Fruit fly (Drosophila melanogaster): ENCODE data around the gene Lamtor5.

The Lamtor5 gene

dm6 chrX:1879606-1880110 is 20.9 kb upstream of the Lamtor5 start, which contains the start of gene CG14818:
Gene CG14818, minus strand, starts transcription at chrX:1879774.
- TF ChIP-seq h (optimal IDR thresholded peaks at IDR 0.05) = no peak
- TF ChIP-seq ttk (optimal IDR thresholded peaks at IDR 0.05) = no peak
- TF ChIP-seq Sin3A (optimal IDR thresholded peaks at IDR 0.05) = no peak
- no peak for TF ChIP-seq Myc (optimal IDR thresholded peaks at IDR 0.05)
- no peak for TF ChIP-seq insv (optimal IDR thresholded peaks at IDR 0.05)
- no peak for TF ChIP-seq psq (optimal IDR thresholded peaks at IDR 0.05)

dm6 chrX:1877107-1877736 is 18.5 kb upstream of the Lamtor5 start, which contains the start of the genes CG14817 and CG14805:
Gene CG14817, minus strand, starts transcription at chrX:1877270.
Gene CG14805, plus strand, starts transcription at chrX:1877317.
- TF ChIP-seq h (optimal IDR thresholded peaks at IDR 0.05) (no peak), Myc (optimal IDR thresholded peaks at IDR 0.05) (no peak), Sin3A (optimal IDR thresholded peaks at IDR 0.05) (no peak), insv (optimal IDR thresholded peaks at IDR 0.05) (no peak), ttk (optimal IDR thresholded peaks at IDR 0.05) (no peak), psq (optimal IDR thresholded peaks at IDR 0.05) (no peak)

dm6 chrX:1873515-1874126 is 14.8 kb upstream of the Lamtor5 start, which contains the start of the genes Pgam5 and Vps26:
Gene Pgam5, minus strand, starts transcription at chrX:1873565.
Gene Vps26, plus strand, starts transcription at chrX:1873853.
- TF ChIP-seq Sin3A (optimal IDR thresholded peaks at IDR 0.05) (no peak), psq (optimal IDR thresholded peaks at IDR 0.05) (no peak), h (optimal IDR thresholded peaks at IDR 0.05) (no peak), Myc (optimal IDR thresholded peaks at IDR 0.05) (no peak), ttk (optimal IDR thresholded peaks at IDR 0.05) (no peak)

dm6 chrX:1868586-1869111 is 9.9 kb upstream of the Lamtor5 start, which contains the start of the genes CG14803 and Pex5:
Gene CG14803, plus strand, starts transcription at chrX:1868870.
Gene Pex5, minus strand, starts transcription at chrX:1869061.
- TF ChIP-seq Myc (optimal IDR thresholded peaks at IDR 0.05) (no peak), Sin3A (optimal IDR thresholded peaks at IDR 0.05) (no peak), ttk (optimal IDR thresholded peaks at IDR 0.05) (no peak), h (optimal IDR thresholded peaks at IDR 0.05) (no peak), psq (optimal IDR thresholded peaks at IDR 0.05) (no peak), insv (optimal IDR thresholded peaks at IDR 0.05) (no peak)

dm6 chrX:1865673-1866072 is 6.9 kb upstream of the Lamtor5 start, which contains the start of the genes Gcna and MED18:
Gene Gcna, minus strand, starts transcription at chrX:1865835.
Gene MED18, plus strand, starts transcription at chrX:1865909.
- no peak for TF ChIP-seq psq (optimal IDR thresholded peaks at IDR 0.05)
- no peak for TF ChIP-seq Sin3A (optimal IDR thresholded peaks at IDR 0.05)
- TF ChIP-seq ttk (optimal IDR thresholded peaks at IDR 0.05) = no peak
- no peak for TF ChIP-seq h (optimal IDR thresholded peaks at IDR 0.05)
- no peak for TF ChIP-seq insv (optimal IDR thresholded peaks at IDR 0.05)
- no peak for TF ChIP-seq Myc (optimal IDR thresholded peaks at IDR 0.05)

dm6 chrX:1861620-1862184 is 2.9 kb upstream of the Lamtor5 start, which contains the start of gene deltaCOP:
Gene deltaCOP, minus strand, starts transcription at chrX:1861790.
- TF ChIP-seq Sin3A (optimal IDR thresholded peaks at IDR 0.05) (no peak), h (optimal IDR thresholded peaks at IDR 0.05) (no peak), Myc (optimal IDR thresholded peaks at IDR 0.05) (no peak), psq (optimal IDR thresholded peaks at IDR 0.05) (no peak), ttk (optimal IDR thresholded peaks at IDR 0.05) (no peak), insv (optimal IDR thresholded peaks at IDR 0.05) (no peak)

- TF ChIP-seq ttk (optimal IDR thresholded peaks at IDR 0.05) (no peak), Sin3A (optimal IDR thresholded peaks at IDR 0.05) (no peak), insv (optimal IDR thresholded peaks at IDR 0.05) (no peak), h (optimal IDR thresholded peaks at IDR 0.05) (no peak), psq (optimal IDR thresholded peaks at IDR 0.05) (no peak), Myc (optimal IDR thresholded peaks at IDR 0.05) (no peak)
These were observed 2.2 kb downstream of the Lamtor5 start for dm6 chrX:1856605-1857004.

dm6 chrX:1854873-1855272 is 3.9 kb downstream of the Lamtor5 start:
- TF ChIP-seq insv (optimal IDR thresholded peaks at IDR 0.05) (no peak), h (optimal IDR thresholded peaks at IDR 0.05) (no peak), Myc (optimal IDR thresholded peaks at IDR 0.05) (no peak), psq (optimal IDR thresholded peaks at IDR 0.05) (no peak), ttk (optimal IDR thresholded peaks at IDR 0.05) (no peak), Sin3A (optimal IDR thresholded peaks at IDR 0.05) (no peak)

dm6 chrX:1854070-1854469 is 4.7 kb downstream of the Lamtor5 start:
- no peak for TF ChIP-seq insv (optimal IDR thresholded peaks at IDR 0.05)
- TF ChIP-seq ttk (optimal IDR thresholded peaks at IDR 0.05) = no peak
- no peak for TF ChIP-seq Sin3A (optimal IDR thresholded peaks at IDR 0.05)
- TF ChIP-seq Myc (optimal IDR thresholded peaks at IDR 0.05) = no peak
- no peak for TF ChIP-seq h (optimal IDR thresholded peaks at IDR 0.05)
- no peak for TF ChIP-seq psq (optimal IDR thresholded peaks at IDR 0.05)

dm6 chrX:1849914-1850313 is 8.9 kb downstream of the Lamtor5 start:
- TF ChIP-seq insv (optimal IDR thresholded peaks at IDR 0.05) (no peak), Myc (optimal IDR thresholded peaks at IDR 0.05) (no peak), psq (optimal IDR thresholded peaks at IDR 0.05) (no peak)

- no peak for TF ChIP-seq insv (optimal IDR thresholded peaks at IDR 0.05)
- no peak for TF ChIP-seq psq (optimal IDR thresholded peaks at IDR 0.05)
- no peak for TF ChIP-seq h (optimal IDR thresholded peaks at IDR 0.05)
- no peak for TF ChIP-seq Sin3A (optimal IDR thresholded peaks at IDR 0.05)
- no peak for TF ChIP-seq Myc (optimal IDR thresholded peaks at IDR 0.05)
- TF ChIP-seq ttk (optimal IDR thresholded peaks at IDR 0.05) = no peak
These were observed 10.1 kb downstream of the Lamtor5 start for dm6 chrX:1848624-1849198.
